Fruit fly (Drosophila melanogaster): ENCODE measurements around the gene CG6999.

The CG6999 gene

dm6 chrX:9127264-9128011 lies 39.3 kb downstream of the CG6999 start (continued):
- TF ChIP-seq CG6765 (GFP tag; optimal IDR thresholded peaks at IDR 0.05): no peak
- no peak for TF ChIP-seq hkb (optimal IDR thresholded peaks at IDR 0.05)
- TF ChIP-seq hkb (GFP tag; IDR thresholded peaks at IDR 0.05): peak; percentile 21; the same call in 1 of the 2 replicates
- no peak for TF ChIP-seq Stat92E (GFP tag; optimal IDR thresholded peaks at IDR 0.05)
- peak; percentile 6 for TF ChIP-seq PHDP (tag; optimal IDR thresholded peaks at IDR 0.05)
- peak; percentile 31 for TF ChIP-seq phol (tag; optimal IDR thresholded peaks at IDR 0.05)
- no peak for TF ChIP-seq pan (optimal IDR thresholded peaks at IDR 0.05)
- TF ChIP-seq pan (GFP tag; optimal IDR thresholded peaks at IDR 0.05 in 1 of 2, IDR thresholded peaks at IDR 0.05 in 1 of 2): peak in 1 of 2 experiments; percentile 31
- TF ChIP-seq Hmx (GFP tag; optimal IDR thresholded peaks at IDR 0.05): no peak
- TF ChIP-seq ind (GFP tag; optimal IDR thresholded peaks at IDR 0.05): peak; percentile 11
- peak; percentile 2 for TF ChIP-seq CoRest (tag; optimal IDR thresholded peaks at IDR 0.05)
- peak; percentile 19 for TF ChIP-seq CG10979 (tag; optimal IDR thresholded peaks at IDR 0.05)
- peak; percentile 7; the same call in 1 of the 3 replicates for TF ChIP-seq ken (GFP tag; IDR thresholded peaks at IDR 0.05)
- peak; percentile 15 for TF ChIP-seq tio (GFP tag; optimal IDR thresholded peaks at IDR 0.05)
- 0 out of 2 replicates have a peak, but pooled peaks have one; percentile 17 for TF ChIP-seq sisA (GFP tag; IDR thresholded peaks at IDR 0.05)
- peak; percentile 30 for TF ChIP-seq CG30403 (GFP tag; optimal IDR thresholded peaks at IDR 0.05)
- peak in 1 of 2 experiments; percentile 19 for TF ChIP-seq dpn (GFP tag; optimal IDR thresholded peaks at IDR 0.05)
- TF ChIP-seq fd96Cb (tag; optimal IDR thresholded peaks at IDR 0.05): peak; percentile 16
- TF ChIP-seq CG8290 (GFP tag; optimal IDR thresholded peaks at IDR 0.05): no peak
- TF ChIP-seq CG8290 (tag; optimal IDR thresholded peaks at IDR 0.05): peak in 1 of 2 experiments; percentile 36
- peak; percentile 20 for TF ChIP-seq CG2712 (tag; optimal IDR thresholded peaks at IDR 0.05)
- TF ChIP-seq Fer3 (tag; optimal IDR thresholded peaks at IDR 0.05): peak; percentile 20
- 0 out of 2 replicates have a peak, but pooled peaks have one; percentile 22 for TF ChIP-seq Ada2b (GFP tag; IDR thresholded peaks at IDR 0.05)
- TF ChIP-seq pros (GFP tag; optimal IDR thresholded peaks at IDR 0.05): peak; percentile 95
- no peak for TF ChIP-seq slp2 (GFP tag; optimal IDR thresholded peaks at IDR 0.05)
- TF ChIP-seq Ssrp (tag; optimal IDR thresholded peaks at IDR 0.05): peak; percentile 36
- TF ChIP-seq CG16813 (GFP tag; IDR thresholded peaks at IDR 0.05; ENCODE audit: partially characterized antibody): no peak
- peak; percentile 31 for TF ChIP-seq CG11504 (tag; optimal IDR thresholded peaks at IDR 0.05)
- peak; percentile 35 for TF ChIP-seq dmrt99B (tag; optimal IDR thresholded peaks at IDR 0.05)
- peak; percentile 27 for TF ChIP-seq Ets65A (GFP tag)
- no peak for TF ChIP-seq MESR4 (GFP tag; optimal IDR thresholded peaks at IDR 0.05)
- TF ChIP-seq Med (GFP tag): peak; percentile 77
- TF ChIP-seq CG15479 (GFP tag; optimal IDR thresholded peaks at IDR 0.05): peak; percentile 67
- peak; percentile 92 for TF ChIP-seq zen (tag; optimal IDR thresholded peaks at IDR 0.05)
- TF ChIP-seq Oli (tag; optimal IDR thresholded peaks at IDR 0.05): peak; percentile 33
- TF ChIP-seq eve (GFP tag; optimal IDR thresholded peaks at IDR 0.05): peak in 1 of 2 experiments; percentile 52
- peak; percentile 28 for TF ChIP-seq CG2120 (GFP tag; optimal IDR thresholded peaks at IDR 0.05)
- TF ChIP-seq Adf1 (GFP tag; IDR thresholded peaks at IDR 0.05): no peak
- TF ChIP-seq CG12391 (tag; optimal IDR thresholded peaks at IDR 0.05): peak; percentile 14
- peak; percentile 1 for TF ChIP-seq CG7786 (GFP tag; optimal IDR thresholded peaks at IDR 0.05)
- TF ChIP-seq Sox102F (GFP tag; optimal IDR thresholded peaks at IDR 0.05): peak; percentile 37
- TF ChIP-seq Dip3 (GFP tag; optimal IDR thresholded peaks at IDR 0.05): no peak
- peak; percentile 76 for TF ChIP-seq CG11696 (GFP tag; IDR thresholded peaks at IDR 0.05)
- peak in 1 of 2 experiments; percentile 26 for TF ChIP-seq Hr51 (GFP tag; optimal IDR thresholded peaks at IDR 0.05)
- TF ChIP-seq D (optimal IDR thresholded peaks at IDR 0.05): peak; percentile 85
- TF ChIP-seq D (GFP tag; optimal IDR thresholded peaks at IDR 0.05): no peak
- TF ChIP-seq insv (GFP tag; optimal IDR thresholded peaks at IDR 0.05): peak in 1 of 2 experiments; percentile 47
- peak; percentile 51 for TF ChIP-seq CG18599 (GFP tag; optimal IDR thresholded peaks at IDR 0.05)
- peak; percentile 2 for TF ChIP-seq az2 (GFP tag; optimal IDR thresholded peaks at IDR 0.05)

All from whole organism, embryonic.